Worm (Caenorhabditis elegans): ENCODE measurements around the gene nex-1.
A peak's percentile ranks its signal among the peaks of the same experiment; 100 is the strongest.

Gene nex-1

ce11 chrIII:5254108-5254507 is 28.7 kb downstream of the nex-1 start, which contains the start of the genes sumv-1 and gop-1:
TSS of gene sumv-1 (minus strand) at chrIII:5254187.
TSS of gene gop-1 (plus strand) at chrIII:5254438.
- TF ChIP-seq lin-1 (GFP tag; IDR thresholded peaks at IDR 0.05): no peak
- peak; percentile 88 for TF ChIP-seq T20F7.1 (GFP tag; optimal IDR thresholded peaks at IDR 0.05)

ce11 chrIII:5258918-5259317 is 33.5 kb downstream of the nex-1 start, which contains the start of gene gop-2:
TSS of gene gop-2 (plus strand) at chrIII:5259023.
- TF ChIP-seq dve-1 (tag; optimal IDR thresholded peaks at IDR 0.05; ENCODE audit: insufficient read depth) (no peak), unc-62 (GFP tag; optimal IDR thresholded peaks at IDR 0.05 in 1 of 2) (peak in 1 of 2 experiments; percentile 92), unc-62 (tag; optimal IDR thresholded peaks at IDR 0.05) (no peak), T26A8.4 (GFP tag; IDR thresholded peaks at IDR 0.05) (no peak), nhr-11 (tag; optimal IDR thresholded peaks at IDR 0.05) (no peak), aly-2 (tag; optimal IDR thresholded peaks at IDR 0.05) (no peak), nhr-48 (tag; optimal IDR thresholded peaks at IDR 0.05) (no peak), nhr-111 (GFP tag; optimal IDR thresholded peaks at IDR 0.05) (no peak), lsy-2 (tag; optimal IDR thresholded peaks at IDR 0.05) (no peak), snpc-1.2 (GFP tag; IDR thresholded peaks at IDR 0.05) (no peak), unc-130 (GFP tag; optimal IDR thresholded peaks at IDR 0.05) (no peak), ama-1 (optimal IDR thresholded peaks at IDR 0.05) (peak; percentile 24), Y105C5A.15 (GFP tag; IDR thresholded peaks at IDR 0.05) (no peak), mep-1 (tag; optimal IDR thresholded peaks at IDR 0.05) (no peak)

ce11 chrIII:5260394-5260793 is 35.0 kb downstream of the nex-1 start, which contains the start of gene gop-3:
TSS of gene gop-3 (plus strand) at chrIII:5260694.
- TF ChIP-seq ces-1 (GFP tag; optimal IDR thresholded peaks at IDR 0.05): no peak
- no peak for TF ChIP-seq hmg-1.1 (GFP tag; IDR thresholded peaks at IDR 0.05)
- no peak for TF ChIP-seq ztf-11 (tag; optimal IDR thresholded peaks at IDR 0.05)
- no peak for TF ChIP-seq F10B5.3 (tag; optimal IDR thresholded peaks at IDR 0.05)
- TF ChIP-seq snpc-1.2 (GFP tag; IDR thresholded peaks at IDR 0.05): no peak
- TF ChIP-seq zip-11 (GFP tag; IDR thresholded peaks at IDR 0.05): no peak
- TF ChIP-seq ctbp-1 (GFP tag; IDR thresholded peaks at IDR 0.05): no peak
- TF ChIP-seq ama-1 (optimal IDR thresholded peaks at IDR 0.05): no peak
- no peak for TF ChIP-seq mxl-3 (GFP tag; optimal IDR thresholded peaks at IDR 0.05)
- TF ChIP-seq zip-2 (tag; optimal IDR thresholded peaks at IDR 0.05): no peak
- TF ChIP-seq tra-1 (GFP tag; IDR thresholded peaks at IDR 0.05): no peak
- TF ChIP-seq spr-3 (GFP tag; optimal IDR thresholded peaks at IDR 0.05): no peak
- TF ChIP-seq D1046.2 (GFP tag; IDR thresholded peaks at IDR 0.05): no peak

DNA sequence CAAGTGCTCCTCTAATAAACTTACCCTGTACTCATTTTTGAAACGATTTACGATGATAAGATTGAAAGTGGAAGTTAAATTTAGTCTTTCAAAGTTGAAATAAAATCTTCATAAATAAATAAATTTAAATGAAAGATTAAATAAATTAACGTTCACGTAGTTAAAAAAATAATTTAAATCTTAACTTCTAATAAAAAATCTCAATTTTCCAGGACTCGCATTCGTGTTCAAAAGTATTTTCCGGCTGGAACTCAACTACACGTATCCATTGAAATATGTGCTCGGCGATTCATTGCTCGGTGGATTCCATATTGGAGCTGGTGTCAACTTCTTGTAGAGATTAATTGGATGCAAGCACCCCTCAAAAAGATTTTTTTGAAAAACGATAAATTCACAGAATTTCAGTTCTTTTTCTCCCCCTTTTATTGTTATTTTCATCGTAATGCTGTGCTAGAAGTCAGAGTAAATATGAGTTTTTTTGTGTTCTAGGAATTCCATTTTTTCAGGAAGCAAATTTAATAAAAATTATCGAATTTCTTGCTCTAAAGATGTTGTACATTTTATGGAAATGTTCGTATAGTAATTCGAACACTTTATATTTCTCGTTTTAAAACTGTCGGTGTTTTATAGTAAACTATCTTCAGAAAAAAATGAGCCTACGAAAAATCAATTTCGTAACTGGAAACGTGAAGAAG is 38.0 kb downstream of the nex-1 start, which contains the start of the genes C34E10.9 and hap-1:
Gene C34E10.9, minus strand, starts transcription at position 101 of the 695 bp plus-strand sequence.
Gene hap-1, plus strand, starts transcription at position 645 of the 695 bp plus-strand sequence.
- TF ChIP-seq unc-62 (GFP tag; optimal IDR thresholded peaks at IDR 0.05 in 1 of 2) (no peak), unc-62 (tag; optimal IDR thresholded peaks at IDR 0.05) (no peak), R02D3.7 (tag; optimal IDR thresholded peaks at IDR 0.05) (no peak), F37D6.2 (tag; optimal IDR thresholded peaks at IDR 0.05) (no peak), saeg-2 (GFP tag; IDR thresholded peaks at IDR 0.05) (no peak), dmd-8 (GFP tag; IDR thresholded peaks at IDR 0.05) (no peak), zag-1 (tag; optimal IDR thresholded peaks at IDR 0.05) (no peak), tag-97 (GFP tag; IDR thresholded peaks at IDR 0.05) (no peak), spr-1 (tag; optimal IDR thresholded peaks at IDR 0.05) (no peak), fkh-10 (GFP tag; optimal IDR thresholded peaks at IDR 0.05) (no peak), unc-39 (tag; optimal IDR thresholded peaks at IDR 0.05) (no peak), mep-1 (tag; optimal IDR thresholded peaks at IDR 0.05) (no peak), hlh-11 (tag; optimal IDR thresholded peaks at IDR 0.05) (no peak), daf-16 (GFP tag; optimal IDR thresholded peaks at IDR 0.05) (no peak), daf-16 (tag; optimal IDR thresholded peaks at IDR 0.05) (no peak), snpc-4 (tag; optimal IDR thresholded peaks at IDR 0.05) (no peak)

Data from whole organism, L4 larva.